Fruit fly (Drosophila melanogaster) whole organism, adult: ENCODE results near the gene CG10317.

Source experiments
- CG11617 ChIP-seq: fragments of 200-800 bp; sonication (Bioruptor generic); optimal IDR thresholded peaks from 2 replicates; lab custom pipeline; 2017; ENCODE audit warnings: mild to moderate bottlenecking, missing biosample characterization, missing genetic modification reagents, missing genetic modification characterization
- CG1620 ChIP-seq: fragments of 200-800 bp; sonication (Bioruptor generic); optimal IDR thresholded peaks from 2 replicates; lab custom pipeline; 2016; ENCODE audit warnings: missing biosample characterization, missing genetic modification characterization
- CG5204 ChIP-seq: fragments of 200-800 bp; sonication (Bioruptor generic); optimal IDR thresholded peaks from 2 replicates; lab custom pipeline; 2016; ENCODE audit warnings: missing biosample characterization, missing genetic modification characterization
- Hr96 ChIP-seq: fragments of 200-800 bp; sonication (Bioruptor generic); optimal IDR thresholded peaks from 2 replicates; lab custom pipeline; 2016; ENCODE audit warnings: missing biosample characterization, missing genetic modification characterization
- Mnt ChIP-seq: fragments of 200-800 bp; sonication (Bioruptor generic); optimal IDR thresholded peaks from 2 replicates; lab custom pipeline; 2016; ENCODE audit warnings: missing biosample characterization, mild to moderate bottlenecking, missing genetic modification characterization
- bab1 ChIP-seq: fragments of 200-800 bp; sonication (Bioruptor generic); optimal IDR thresholded peaks from 3 replicates; lab custom pipeline; 2019; ENCODE audit warnings: missing biosample characterization, mild to moderate bottlenecking, missing genetic modification characterization, moderate library complexity
- cic ChIP-seq: fragments of 200-800 bp; sonication (Bioruptor generic); optimal IDR thresholded peaks from 2 replicates; lab custom pipeline; 2017; ENCODE audit warnings: missing biosample characterization, mild to moderate bottlenecking, missing genetic modification characterization, moderate library complexity
- cnc ChIP-seq, 2 experiments: fragments of >200 bp; optimal IDR thresholded peaks; 2 replicates each; lab custom pipeline; 2017
- kay ChIP-seq: fragments of 200-800 bp; sonication (Bioruptor generic); peaks from one replicate; lab custom pipeline; 2016; ENCODE audit warnings: missing biosample characterization, missing genetic modification characterization, borderline replicate concordance
- tj ChIP-seq: fragments of 200-800 bp; sonication (Bioruptor generic); optimal IDR thresholded peaks from 3 replicates; lab custom pipeline; 2017; ENCODE audit warnings: missing biosample characterization, mild to moderate bottlenecking, missing genetic modification characterization, moderate library complexity

DNA sequence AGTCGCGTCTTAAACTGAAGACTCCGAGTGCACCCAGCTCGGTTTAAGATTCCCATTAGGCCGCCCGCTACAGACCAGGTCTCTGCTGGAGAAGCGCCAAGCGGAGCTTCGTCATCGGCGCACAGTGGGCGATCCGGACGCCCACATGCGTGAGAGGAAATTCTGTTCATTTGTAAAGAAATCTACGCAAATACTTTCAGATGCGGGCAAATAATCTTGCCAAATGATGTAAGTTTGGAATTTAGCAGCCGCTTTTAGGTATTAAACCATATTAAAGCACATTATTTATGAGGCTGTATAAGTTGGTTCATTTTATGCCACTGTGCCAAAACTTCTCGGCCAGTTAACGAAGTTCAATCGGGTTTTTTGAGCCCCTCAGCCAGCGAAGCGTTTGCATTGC, 2.0 kb downstream of the CG10317 start, which contains the start of gene js:
- TF ChIP-seq cnc (optimal IDR thresholded peaks at IDR 0.05; lab: Kevin White, UChicago) (no peak), kay (GFP tag; lab: Kevin White, UChicago) (no peak), CG1620 (GFP tag; lab: Kevin White, UChicago) (no peak), Hr96 (no peak), CG11617 (GFP tag; lab: Kevin White, UChicago) (no peak), bab1 (GFP tag; lab: Kevin White, UChicago) (no peak), CG5204 (GFP tag; lab: Kevin White, UChicago) (no peak), tj (no peak), Mnt (GFP tag; lab: Kevin White, UChicago) (no peak), cic (GFP tag; lab: Kevin White, UChicago) (no peak)
